Fruit fly (Drosophila melanogaster) whole organism, embryonic: Measurements from ENCODE around the gene mRpL17.

Source experiments
- Bteb2 ChIP-seq: fragments of 200-800 bp; sonication (Bioruptor generic); optimal IDR thresholded peaks from 2 replicates; lab custom pipeline; 2016; ENCODE audit warnings: missing biosample characterization, missing genetic modification characterization
- CG10321 ChIP-seq: fragments of 200-800 bp; sonication (Bioruptor generic); IDR thresholded peaks from 2 replicates; pipeline ENCODE4 v1.3.6; 2022; ENCODE audit warnings: missing biosample characterization, missing genetic modification characterization
- CG10462 ChIP-seq: fragments of 200-800 bp; sonication (Bioruptor generic); optimal IDR thresholded peaks from 2 replicates; lab custom pipeline; 2016; ENCODE audit warnings: missing biosample characterization, missing genetic modification characterization
- CG12769 ChIP-seq: fragments of 200-800 bp; sonication (Bioruptor generic); optimal IDR thresholded peaks from 2 replicates; lab custom pipeline; 2019; ENCODE audit warnings: missing biosample characterization, mild to moderate bottlenecking, missing genetic modification characterization, moderate library complexity
- CG14441 ChIP-seq: fragments of 200-800 bp; sonication (Bioruptor generic); IDR thresholded peaks from 2 replicates; pipeline ENCODE4 v1.3.6; 2022; ENCODE audit warnings: missing biosample characterization, missing genetic modification characterization
- CG15514 ChIP-seq: fragments of 200-800 bp; sonication (Bioruptor generic); optimal IDR thresholded peaks from 3 replicates; lab custom pipeline; 2017; ENCODE audit warnings: missing biosample characterization, missing genetic modification characterization, mild to moderate bottlenecking, moderate library complexity, missing genetic modification reagents
- CG16815 ChIP-seq: fragments of 200-800 bp; sonication (Bioruptor generic); optimal IDR thresholded peaks from 3 replicates; lab custom pipeline; 2017; ENCODE audit warnings: missing biosample characterization, mild to moderate bottlenecking, missing genetic modification characterization
- CG17361 ChIP-seq: fragments of 200-800 bp; sonication (Bioruptor generic); IDR thresholded peaks from 3 replicates; pipeline ENCODE4 v1.3.6; 2022; ENCODE audit warnings: missing biosample characterization, missing genetic modification characterization
- CG17612 ChIP-seq: fragments of 200-800 bp; sonication (Bioruptor generic); IDR thresholded peaks from 2 replicates; pipeline ENCODE4 v1.3.6; 2022; ENCODE audit warnings: missing biosample characterization, missing genetic modification characterization
- CG2889 ChIP-seq: fragments of 200-800 bp; sonication (Bioruptor generic); IDR thresholded peaks from 3 replicates; pipeline ENCODE4 v1.3.6; 2022; ENCODE audit warnings: missing biosample characterization, missing genetic modification characterization
- CG3281 ChIP-seq: fragments of 200-800 bp; sonication (Bioruptor generic); optimal IDR thresholded peaks from 3 replicates; lab custom pipeline; 2017; ENCODE audit warnings: missing biosample characterization, mild to moderate bottlenecking, missing genetic modification characterization
- CG34376 ChIP-seq: fragments of 200-800 bp; sonication (Bioruptor generic); optimal IDR thresholded peaks from 2 replicates; lab custom pipeline; 2018; ENCODE audit warnings: missing biosample characterization, mild to moderate bottlenecking, missing genetic modification characterization
- CG3838 ChIP-seq: fragments of 200-800 bp; sonication (Bioruptor generic); optimal IDR thresholded peaks from 3 replicates; lab custom pipeline; 2016; ENCODE audit warnings: missing biosample characterization, missing genetic modification characterization
- CG4424 ChIP-seq: fragments of 200-800 bp; sonication (Bioruptor generic); optimal IDR thresholded peaks from 3 replicates; lab custom pipeline; 2016; ENCODE audit warnings: missing biosample characterization, missing genetic modification characterization
- CG6272 ChIP-seq: fragments of 200-800 bp; sonication (Bioruptor generic); IDR thresholded peaks from 2 replicates; pipeline ENCODE4 v1.3.6; 2022; ENCODE audit warnings: missing biosample characterization, missing genetic modification characterization
- CG8478 ChIP-seq: fragments of >200 bp; optimal IDR thresholded peaks from 2 replicates; lab custom pipeline; 2018
- CG8765 ChIP-seq: fragments of 200-800 bp; sonication (Bioruptor generic); IDR thresholded peaks from 2 replicates; pipeline ENCODE4 v1.3.6; 2022; ENCODE audit warnings: missing biosample characterization, missing genetic modification characterization
- CG8944 ChIP-seq: fragments of 200-800 bp; sonication (Bioruptor generic); optimal IDR thresholded peaks from 3 replicates; lab custom pipeline; 2016; ENCODE audit warnings: missing biosample characterization, missing genetic modification characterization
- Camta ChIP-seq: fragments of 200-800 bp; sonication (Bioruptor generic); optimal IDR thresholded peaks from 2 replicates; lab custom pipeline; 2016; ENCODE audit warnings: missing biosample characterization, missing genetic modification characterization
- Deaf1 ChIP-seq: fragments of 200-800 bp; optimal IDR thresholded peaks from 3 replicates; lab custom pipeline; 2019; ENCODE audit warnings: missing biosample characterization, mild to moderate bottlenecking, missing genetic modification characterization, moderate library complexity
- Dek ChIP-seq: fragments of 200-800 bp; sonication (Bioruptor generic); optimal IDR thresholded peaks from 3 replicates; lab custom pipeline; 2019; ENCODE audit warnings: missing biosample characterization, mild to moderate bottlenecking, missing genetic modification characterization, moderate library complexity
- Drgx ChIP-seq: fragments of 200-800 bp; sonication (Bioruptor generic); IDR thresholded peaks from 2 replicates; pipeline ENCODE4 v1.3.6; 2022; ENCODE audit warnings: missing biosample characterization, missing genetic modification characterization
- H15 ChIP-seq: fragments of 200-800 bp; sonication (Bioruptor generic); IDR thresholded peaks from 3 replicates; pipeline ENCODE4 v1.3.6; 2022; ENCODE audit warnings: missing biosample characterization, missing genetic modification characterization
- H2.0 ChIP-seq: fragments of 200-800 bp; sonication (Bioruptor generic); IDR thresholded peaks from 2 replicates; pipeline ENCODE4 v1.3.6; 2022; ENCODE audit warnings: missing biosample characterization, missing genetic modification characterization
- Mad ChIP-seq: fragments of 200-800 bp; sonication (Bioruptor generic); optimal IDR thresholded peaks from 2 replicates; lab custom pipeline; 2016; ENCODE audit warnings: missing biosample characterization, missing genetic modification characterization
- Pdp1 ChIP-seq, 2 experiments: fragments of 200-800 bp; sonication (Bioruptor generic); optimal IDR thresholded peaks; 3 replicates each; lab custom pipeline; 2016; ENCODE audit warnings: missing biosample characterization in 2 of 2, missing genetic modification characterization in 2 of 2, mild to moderate bottlenecking in 1 of 2, moderate library complexity in 1 of 2
- Sin3A ChIP-seq: fragments of >200 bp; optimal IDR thresholded peaks from 2 replicates; lab custom pipeline; 2018
- Xbp1 ChIP-seq: fragments of 200-800 bp; sonication (Bioruptor generic); optimal IDR thresholded peaks from 3 replicates; lab custom pipeline; 2016; ENCODE audit warnings: missing biosample characterization, mild to moderate bottlenecking, missing genetic modification characterization
- ab ChIP-seq: fragments of 200-800 bp; sonication (Bioruptor generic); optimal IDR thresholded peaks from 2 replicates; lab custom pipeline; 2016; ENCODE audit warnings: missing biosample characterization, missing genetic modification characterization
- aop ChIP-seq: fragments of 200-800 bp; sonication (Bioruptor generic); IDR thresholded peaks from 2 replicates; pipeline ENCODE4 v1.3.6; 2022; ENCODE audit warnings: missing biosample characterization, missing genetic modification characterization
- az2 ChIP-seq: fragments of 200-800 bp; sonication (Bioruptor generic); optimal IDR thresholded peaks from 3 replicates; lab custom pipeline; 2016; ENCODE audit warnings: missing biosample characterization, missing genetic modification characterization
- bbx ChIP-seq: fragments of 200-800 bp; sonication (Bioruptor generic); IDR thresholded peaks from 2 replicates; pipeline ENCODE4 v1.3.6; 2022; ENCODE audit warnings: missing biosample characterization, missing genetic modification characterization; ENCODE audit not compliant: partially characterized antibody
- bsh ChIP-seq, 2 experiments: fragments of 200-800 bp; sonication (Bioruptor generic); optimal IDR thresholded peaks; 2 replicates each; lab custom pipeline; 2017 to 2018; ENCODE audit warnings: mild to moderate bottlenecking in 2 of 2, missing biosample characterization in 2 of 2, missing genetic modification characterization in 2 of 2, moderate library complexity in 1 of 2
- cg ChIP-seq: fragments of 200-800 bp; sonication (Bioruptor generic); optimal IDR thresholded peaks from 3 replicates; lab custom pipeline; 2019; ENCODE audit warnings: missing biosample characterization, mild to moderate bottlenecking, missing genetic modification characterization, moderate library complexity
- dpn ChIP-seq, 2 experiments: fragments of 200-800 bp; sonication (Bioruptor generic); optimal IDR thresholded peaks; 3 replicates each; lab custom pipeline; 2016; ENCODE audit warnings: missing biosample characterization in 2 of 2, missing genetic modification characterization in 2 of 2
- exex ChIP-seq: fragments of 200-800 bp; sonication (Bioruptor generic); optimal IDR thresholded peaks from 4 replicates; lab custom pipeline; 2018; ENCODE audit warnings: missing biosample characterization, mild to moderate bottlenecking, missing genetic modification characterization, moderate library complexity
- fru ChIP-seq: fragments of >200 bp; optimal IDR thresholded peaks from 2 replicates; lab custom pipeline; 2017
- ftz-f1 ChIP-seq: fragments of 200-800 bp; sonication (Bioruptor generic); optimal IDR thresholded peaks from 2 replicates; lab custom pipeline; 2016; ENCODE audit warnings: missing biosample characterization, missing genetic modification characterization
- ham ChIP-seq: fragments of 200-800 bp; sonication (Bioruptor generic); IDR thresholded peaks from 2 replicates; pipeline ENCODE4 v1.3.6; 2022; ENCODE audit warnings: missing biosample characterization, missing genetic modification characterization
- jumu ChIP-seq: fragments of 200-800 bp; sonication (Bioruptor generic); optimal IDR thresholded peaks from 3 replicates; lab custom pipeline; 2016; ENCODE audit warnings: missing biosample characterization, missing genetic modification characterization
- lmd ChIP-seq: fragments of 200-800 bp; sonication (Bioruptor generic); IDR thresholded peaks from 2 replicates; pipeline ENCODE4 v1.3.6; 2022; ENCODE audit warnings: missing biosample characterization, missing genetic modification characterization
- otp ChIP-seq: fragments of 200-800 bp; sonication (Bioruptor generic); IDR thresholded peaks from 3 replicates; pipeline ENCODE4, ENCODE4 v1.3.6; 2022; ENCODE audit warnings: missing biosample characterization, missing genetic modification characterization
- schlank ChIP-seq: fragments of 200-800 bp; sonication (Bioruptor generic); optimal IDR thresholded peaks from 2 replicates; lab custom pipeline; 2018; ENCODE audit warnings: missing biosample characterization, mild to moderate bottlenecking, missing genetic modification characterization
- sd ChIP-seq: fragments of 200-800 bp; sonication (Bioruptor generic); optimal IDR thresholded peaks from 3 replicates; lab custom pipeline; 2018; ENCODE audit warnings: missing biosample characterization, mild to moderate bottlenecking, missing genetic modification characterization, moderate library complexity
- sna ChIP-seq: fragments of 200-800 bp; sonication (Bioruptor generic); IDR thresholded peaks from 2 replicates; pipeline ENCODE4 v1.3.6; 2022; ENCODE audit warnings: missing biosample characterization, missing genetic modification characterization; ENCODE audit not compliant: partially characterized antibody
- stc ChIP-seq: fragments of 200-800 bp; sonication (Bioruptor generic); IDR thresholded peaks from 2 replicates; pipeline ENCODE4 v1.3.6; 2022; ENCODE audit warnings: missing biosample characterization, missing genetic modification characterization
- tap ChIP-seq: fragments of 200-800 bp; optimal IDR thresholded peaks from 3 replicates; lab custom pipeline; 2019; ENCODE audit warnings: missing biosample characterization, mild to moderate bottlenecking, missing genetic modification characterization, moderate library complexity
- unpg ChIP-seq: fragments of 200-800 bp; sonication (Bioruptor generic); optimal IDR thresholded peaks from 3 replicates; lab custom pipeline; 2018; ENCODE audit warnings: missing biosample characterization, mild to moderate bottlenecking, missing genetic modification characterization, moderate library complexity
- wek ChIP-seq: fragments of 200-800 bp; sonication (Bioruptor generic); optimal IDR thresholded peaks from 3 replicates; lab custom pipeline; 2018; ENCODE audit warnings: missing biosample characterization, mild to moderate bottlenecking, missing genetic modification characterization, moderate library complexity
- wor ChIP-seq: fragments of 200-800 bp; sonication (Bioruptor generic); IDR thresholded peaks from 2 replicates; pipeline ENCODE4 v1.3.6; 2022; ENCODE audit warnings: missing biosample characterization, missing genetic modification characterization
- zfh2 ChIP-seq: fragments of 200-800 bp; sonication (Bioruptor generic); optimal IDR thresholded peaks from 2 replicates; lab custom pipeline; 2016; ENCODE audit warnings: missing biosample characterization, missing genetic modification characterization

mRpL17 gene

dm6 chr3L:264378-265151 is at the start of gene mRpL17, which contains the start of gene Tudor-SN (continued):
- TF ChIP-seq bbx (GFP tag; lab: Robert Waterston, UW): peak; percentile 99
- peak; percentile 60 for TF ChIP-seq CG4424 (GFP tag; lab: Kevin White, UChicago)
- peak; percentile 1 for TF ChIP-seq unpg (GFP tag; lab: Kevin White, UChicago)
- TF ChIP-seq dpn (GFP tag; optimal IDR thresholded peaks at IDR 0.05; lab: Kevin White, UChicago): peak; percentile 7 to 37
- TF ChIP-seq CG17361 (GFP tag; lab: Robert Waterston, UW): peak; percentile 66; the same call in 2 of the 3 replicates
- peak in 1 of 2 experiments; percentile 11 for TF ChIP-seq bsh (GFP tag; optimal IDR thresholded peaks at IDR 0.05; lab: Kevin White, UChicago)
- TF ChIP-seq sd (tag; lab: Kevin White, UChicago): peak; percentile 22
- no peak for TF ChIP-seq CG2889 (GFP tag; lab: Robert Waterston, UW)
- no peak; the same call in 1 of the 2 replicates for TF ChIP-seq H2.0
- peak; percentile 23 for TF ChIP-seq CG8944 (GFP tag; lab: Kevin White, UChicago)
- TF ChIP-seq Pdp1 (GFP tag; optimal IDR thresholded peaks at IDR 0.05; lab: Kevin White, UChicago): peak in 1 of 2 experiments; percentile 98
- TF ChIP-seq jumu (GFP tag; lab: Kevin White, UChicago): no peak
- peak; percentile 90 for TF ChIP-seq sna (GFP tag; lab: Robert Waterston, UW)
- TF ChIP-seq Deaf1 (tag; lab: Kevin White, UChicago): peak; percentile 58
- peak; percentile 61 for TF ChIP-seq Xbp1
- no peak for TF ChIP-seq fru (lab: Kevin White, UChicago)
- no peak for TF ChIP-seq Bteb2 (GFP tag; lab: Kevin White, UChicago)
- no peak for TF ChIP-seq Camta (GFP tag; lab: Kevin White, UChicago)
- TF ChIP-seq exex (tag; lab: Kevin White, UChicago): peak; percentile 36
- no peak for TF ChIP-seq H15 (GFP tag; lab: Robert Waterston, UW)
- TF ChIP-seq Drgx (GFP tag; lab: Robert Waterston, UW): no peak
- peak; percentile 31 for TF ChIP-seq CG3281
- TF ChIP-seq CG15514 (GFP tag; lab: Kevin White, UChicago): peak; percentile 72
- no peak for TF ChIP-seq CG8478 (lab: Kevin White, UChicago)
- peak; percentile 60 for TF ChIP-seq Dek (tag; lab: Kevin White, UChicago)
- no peak for TF ChIP-seq wek (GFP tag; lab: Kevin White, UChicago)
- TF ChIP-seq otp (GFP tag; lab: Robert Waterston, UW): no peak
- no peak for TF ChIP-seq CG12769 (tag; lab: Kevin White, UChicago)
- no peak for TF ChIP-seq CG14441
- TF ChIP-seq ab: no peak
- TF ChIP-seq CG10462 (GFP tag; lab: Kevin White, UChicago): peak; percentile 38
- TF ChIP-seq lmd (GFP tag; lab: Robert Waterston, UW): no peak; the same call in 1 of the 2 replicates
- no peak for TF ChIP-seq aop (GFP tag; lab: Robert Waterston, UW)
- TF ChIP-seq CG17612 (GFP tag; lab: Robert Waterston, UW): no peak
- TF ChIP-seq tap (tag; lab: Kevin White, UChicago): no peak
- TF ChIP-seq schlank (tag; lab: Kevin White, UChicago): no peak
- peak; percentile 67; the same call in 1 of the 2 replicates for TF ChIP-seq CG6272 (GFP tag; lab: Robert Waterston, UW)
- TF ChIP-seq az2 (GFP tag; lab: Kevin White, UChicago): peak; percentile 11
- TF ChIP-seq Sin3A (lab: Kevin White, UChicago): peak; percentile 68
- TF ChIP-seq CG10321 (GFP tag; lab: Robert Waterston, UW): no peak
- TF ChIP-seq zfh2 (GFP tag; lab: Kevin White, UChicago): peak; percentile 60
- TF ChIP-seq ftz-f1 (GFP tag; lab: Kevin White, UChicago): no peak
- no peak for TF ChIP-seq ham (GFP tag; lab: Robert Waterston, UW)
- TF ChIP-seq wor (GFP tag; lab: Robert Waterston, UW): no peak
- no peak for TF ChIP-seq stc (GFP tag; lab: Robert Waterston, UW)
- TF ChIP-seq CG3838: no peak
- peak; percentile 11 for TF ChIP-seq CG34376 (GFP tag; lab: Kevin White, UChicago)
- peak; percentile 8 for TF ChIP-seq CG16815 (GFP tag; lab: Kevin White, UChicago)
- no peak for TF ChIP-seq cg (GFP tag; lab: Kevin White, UChicago)
- no peak for TF ChIP-seq Mad
- TF ChIP-seq CG8765: no peak
